Fruit fly (Drosophila melanogaster) whole organism, adult: ENCODE measurements around the gene CG11629.

Experiments
- CG12768 ChIP-seq: fragments of 200-800 bp; sonication (Bioruptor generic); optimal IDR thresholded peaks from 2 replicates; lab custom pipeline; 2017; ENCODE audit warnings: missing biosample characterization, missing genetic modification characterization, mild to moderate bottlenecking, moderate library complexity, missing genetic modification reagents
- CG14711 ChIP-seq: fragments of 200-800 bp; sonication (Bioruptor generic); optimal IDR thresholded peaks from 2 replicates; lab custom pipeline; 2018; ENCODE audit warnings: missing biosample characterization, mild to moderate bottlenecking, missing genetic modification characterization, moderate library complexity
- CG1620 ChIP-seq: fragments of 200-800 bp; sonication (Bioruptor generic); optimal IDR thresholded peaks from 2 replicates; lab custom pipeline; 2016; ENCODE audit warnings: missing biosample characterization, missing genetic modification characterization
- CG7045 ChIP-seq: fragments of 200-800 bp; sonication (Bioruptor generic); optimal IDR thresholded peaks from 2 replicates; lab custom pipeline; 2017; ENCODE audit warnings: missing biosample characterization, mild to moderate bottlenecking, missing genetic modification characterization
- kay ChIP-seq: fragments of 200-800 bp; sonication (Bioruptor generic); peaks from one replicate; lab custom pipeline; 2016; ENCODE audit warnings: missing biosample characterization, missing genetic modification characterization, borderline replicate concordance
- ovo ChIP-seq: fragments of 200-800 bp; sonication (Bioruptor generic); optimal IDR thresholded peaks from 2 replicates; lab custom pipeline; 2016; ENCODE audit warnings: missing biosample characterization, missing genetic modification characterization
- tj ChIP-seq: fragments of 200-800 bp; sonication (Bioruptor generic); optimal IDR thresholded peaks from 3 replicates; lab custom pipeline; 2017; ENCODE audit warnings: missing biosample characterization, mild to moderate bottlenecking, missing genetic modification characterization, moderate library complexity

dm6 chr2L:21853416-21853815 is 44.7 kb downstream of the CG11629 start:
- TF ChIP-seq CG7045 (GFP tag; lab: Kevin White, UChicago), result no peak
- TF ChIP-seq ovo (GFP tag; lab: Kevin White, UChicago), result no peak
- no peak for TF ChIP-seq tj
- no peak for TF ChIP-seq CG14711 (tag; lab: Kevin White, UChicago)
- TF ChIP-seq CG1620 (GFP tag; lab: Kevin White, UChicago), result no peak
- TF ChIP-seq CG12768 (GFP tag; lab: Kevin White, UChicago), result no peak
- no peak for TF ChIP-seq kay (GFP tag; lab: Kevin White, UChicago)
